Fruit fly (Drosophila melanogaster): ENCODE measurements around the gene CG42507.

Gene CG42507

dm6 chr3L:14759984-14760626, 2.3 kb upstream of the CG42507 start (continued):
- TF ChIP-seq CG8290 (GFP tag; optimal IDR thresholded peaks at IDR 0.05) (peak; percentile 2), CG8290 (tag; optimal IDR thresholded peaks at IDR 0.05) (peak in 1 of 2 experiments; percentile 64), CG8765 (GFP tag; IDR thresholded peaks at IDR 0.05) (0 out of 2 replicates have a peak, but pooled peaks have one; percentile 6), CG1603 (tag; optimal IDR thresholded peaks at IDR 0.05) (peak; percentile 74), CG11398 (GFP tag; optimal IDR thresholded peaks at IDR 0.05) (no peak), D (optimal IDR thresholded peaks at IDR 0.05) (no peak), D (GFP tag; optimal IDR thresholded peaks at IDR 0.05) (no peak), Ets65A (GFP tag) (peak; percentile 96), grau (tag; optimal IDR thresholded peaks at IDR 0.05) (peak; percentile 67), CG10274 (GFP tag; optimal IDR thresholded peaks at IDR 0.05) (peak; percentile 31), dimm (GFP tag; IDR thresholded peaks at IDR 0.05) (no peak), aop (GFP tag; IDR thresholded peaks at IDR 0.05) (no peak), HLH4C (GFP tag; IDR thresholded peaks at IDR 0.05; ENCODE audit: partially characterized antibody) (peak; percentile 33; the same call in 1 of the 3 replicates), tgo (GFP tag; IDR thresholded peaks at IDR 0.05) (peak; percentile 54; the same call in 2 of the 3 replicates), B-H2 (GFP tag; optimal IDR thresholded peaks at IDR 0.05) (no peak), dysf (GFP tag; IDR thresholded peaks at IDR 0.05) (peak; percentile 66), Dll (GFP tag; IDR thresholded peaks at IDR 0.05; ENCODE audit: partially characterized antibody) (no peak; the same call in 3 of the 4 replicates), dmrt99B (tag; optimal IDR thresholded peaks at IDR 0.05) (peak; percentile 80), nerfin-1 (tag; optimal IDR thresholded peaks at IDR 0.05) (peak; percentile 22), CG6689 (GFP tag; IDR thresholded peaks at IDR 0.05) (peak; percentile 52), CG3065 (GFP tag; optimal IDR thresholded peaks at IDR 0.05) (no peak)

- TF ChIP-seq pita (GFP tag; optimal IDR thresholded peaks at IDR 0.05) (no peak), maf-S (GFP tag; optimal IDR thresholded peaks at IDR 0.05) (peak; percentile 99), Hand (GFP tag; optimal IDR thresholded peaks at IDR 0.05) (peak; percentile 100), B-H2 (GFP tag; optimal IDR thresholded peaks at IDR 0.05) (peak; percentile 100), gt (GFP tag; IDR thresholded peaks at IDR 0.05) (peak; percentile 97), Usf (GFP tag; optimal IDR thresholded peaks at IDR 0.05) (peak; percentile 100), sr (GFP tag; IDR thresholded peaks at IDR 0.05) (peak; percentile 96), ewg (GFP tag; optimal IDR thresholded peaks at IDR 0.05) (peak; percentile 99), CG6683 (GFP tag; optimal IDR thresholded peaks at IDR 0.05) (peak; percentile 99), onecut (GFP tag; IDR thresholded peaks at IDR 0.05) (peak; percentile 99), vfl (GFP tag; optimal IDR thresholded peaks at IDR 0.05) (peak; percentile 99), CG10366 (GFP tag; IDR thresholded peaks at IDR 0.05) (peak; percentile 99), psq (GFP tag; optimal IDR thresholded peaks at IDR 0.05) (peak; percentile 98), CG5245 (GFP tag; optimal IDR thresholded peaks at IDR 0.05) (peak; percentile 99), Oaz (GFP tag; IDR thresholded peaks at IDR 0.05) (peak; percentile 99), cato (GFP tag; optimal IDR thresholded peaks at IDR 0.05; ENCODE audit: borderline replicate concordance) (peak; percentile 99), rib (GFP tag; IDR thresholded peaks at IDR 0.05) (peak; percentile 100), gsb (GFP tag; IDR thresholded peaks at IDR 0.05) (peak; percentile 100), CG33213 (GFP tag; optimal IDR thresholded peaks at IDR 0.05) (peak; percentile 97), Ets65A (GFP tag) (peak; percentile 100), Dek (tag; optimal IDR thresholded peaks at IDR 0.05) (peak; percentile 100), CG11696 (GFP tag; IDR thresholded peaks at IDR 0.05) (peak; percentile 97), CG3163 (GFP tag; optimal IDR thresholded peaks at IDR 0.05) (peak; percentile 73), CG4707 (GFP tag; optimal IDR thresholded peaks at IDR 0.05) (peak; percentile 100), tap (tag; optimal IDR thresholded peaks at IDR 0.05) (peak; percentile 100), CG10565 (GFP tag; optimal IDR thresholded peaks at IDR 0.05) (peak; percentile 97), Camta (GFP tag; optimal IDR thresholded peaks at IDR 0.05) (peak; percentile 99), lilli (GFP tag; optimal IDR thresholded peaks at IDR 0.05) (peak; percentile 100), sob (GFP tag; IDR thresholded peaks at IDR 0.05) (peak; percentile 100), Fer2 (tag; optimal IDR thresholded peaks at IDR 0.05) (peak; percentile 100)
Measured at dm6 chr3L:14759097-14759795, 1.5 kb upstream of the CG42507 start.
